Fruit fly (Drosophila melanogaster): ENCODE results near the gene Pde1c.

The Pde1c gene

dm6 chr2L:11969424-11969823 is 41.1 kb upstream of the Pde1c start:
- no peak for TF ChIP-seq CG14655 (GFP tag; optimal IDR thresholded peaks at IDR 0.05)
- TF ChIP-seq EcR (GFP tag; optimal IDR thresholded peaks at IDR 0.05): no peak
- no peak for TF ChIP-seq CG8159 (tag; optimal IDR thresholded peaks at IDR 0.05)
- no peak for TF ChIP-seq CG10348 (GFP tag; IDR thresholded peaks at IDR 0.05)

- TF ChIP-seq CG4496 (GFP tag; IDR thresholded peaks at IDR 0.05) (no peak), CG9948 (tag; optimal IDR thresholded peaks at IDR 0.05) (peak; percentile 58), CG32121 (GFP tag; IDR thresholded peaks at IDR 0.05) (0 out of 2 replicates have a peak, but pooled peaks have one; percentile 10), CG15710 (tag; optimal IDR thresholded peaks at IDR 0.05) (peak; percentile 46), CG14655 (GFP tag; optimal IDR thresholded peaks at IDR 0.05) (peak; percentile 81), rn (GFP tag; IDR thresholded peaks at IDR 0.05) (no peak), CG34367 (tag; optimal IDR thresholded peaks at IDR 0.05) (peak; percentile 34), CG12605 (GFP tag; IDR thresholded peaks at IDR 0.05) (no peak), CG10348 (GFP tag; IDR thresholded peaks at IDR 0.05) (no peak), EcR (GFP tag; optimal IDR thresholded peaks at IDR 0.05) (peak; percentile 11), Snoo (tag; optimal IDR thresholded peaks at IDR 0.05) (peak; percentile 14), CG13204 (GFP tag; optimal IDR thresholded peaks at IDR 0.05) (peak; percentile 25), Pif1B (GFP tag; optimal IDR thresholded peaks at IDR 0.05) (peak; percentile 39), D1 (tag; optimal IDR thresholded peaks at IDR 0.05) (no peak), Pif1A (GFP tag; optimal IDR thresholded peaks at IDR 0.05) (peak; percentile 34), CG17806 (tag; optimal IDR thresholded peaks at IDR 0.05) (peak; percentile 47), CG8301 (tag; optimal IDR thresholded peaks at IDR 0.05) (peak; percentile 64), Ets98B (GFP tag; IDR thresholded peaks at IDR 0.05) (no peak), gl (tag; optimal IDR thresholded peaks at IDR 0.05) (no peak), fd96Ca (GFP tag; IDR thresholded peaks at IDR 0.05) (0 out of 3 replicates have a peak, but pooled peaks have one; percentile 33), CG8159 (tag; optimal IDR thresholded peaks at IDR 0.05) (peak; percentile 67)
Observed at dm6 chr2L:11968581-11969272, 40.4 kb upstream of the Pde1c start.

dm6 chr2L:11965610-11966594 is 37.5 kb upstream of the Pde1c start:
- TF ChIP-seq fd96Ca (GFP tag; IDR thresholded peaks at IDR 0.05) (0 out of 3 replicates have a peak, but pooled peaks have one; percentile 28), CG13204 (GFP tag; optimal IDR thresholded peaks at IDR 0.05) (no peak), gl (tag; optimal IDR thresholded peaks at IDR 0.05) (peak; percentile 43), CG4496 (GFP tag; IDR thresholded peaks at IDR 0.05) (no peak), CG15710 (tag; optimal IDR thresholded peaks at IDR 0.05) (peak; percentile 59), D1 (tag; optimal IDR thresholded peaks at IDR 0.05) (no peak), CG8159 (tag; optimal IDR thresholded peaks at IDR 0.05) (peak; percentile 67), CG34367 (tag; optimal IDR thresholded peaks at IDR 0.05) (peak; percentile 8), CG12605 (GFP tag; IDR thresholded peaks at IDR 0.05) (no peak), rn (GFP tag; IDR thresholded peaks at IDR 0.05) (no peak), CG14655 (GFP tag; optimal IDR thresholded peaks at IDR 0.05) (peak; percentile 53), CG9948 (tag; optimal IDR thresholded peaks at IDR 0.05) (peak; percentile 43), CG32121 (GFP tag; IDR thresholded peaks at IDR 0.05) (no peak), CG17806 (tag; optimal IDR thresholded peaks at IDR 0.05) (peak; percentile 18), CG8301 (tag; optimal IDR thresholded peaks at IDR 0.05) (peak; percentile 22), Pif1A (GFP tag; optimal IDR thresholded peaks at IDR 0.05) (no peak), Pif1B (GFP tag; optimal IDR thresholded peaks at IDR 0.05) (no peak), EcR (GFP tag; optimal IDR thresholded peaks at IDR 0.05) (peak; percentile 49), Ets98B (GFP tag; IDR thresholded peaks at IDR 0.05) (no peak), Snoo (tag; optimal IDR thresholded peaks at IDR 0.05) (peak; percentile 25), CG10348 (GFP tag; IDR thresholded peaks at IDR 0.05) (no peak)

dm6 chr2L:11963422-11964322 is 35.3 kb upstream of the Pde1c start:
- TF ChIP-seq CG15710 (tag; optimal IDR thresholded peaks at IDR 0.05) (no peak), Ets98B (GFP tag; IDR thresholded peaks at IDR 0.05) (no peak), Pif1A (GFP tag; optimal IDR thresholded peaks at IDR 0.05) (peak; percentile 21), CG12605 (GFP tag; IDR thresholded peaks at IDR 0.05) (no peak)

- TF ChIP-seq gl (tag; optimal IDR thresholded peaks at IDR 0.05) (no peak), D1 (tag; optimal IDR thresholded peaks at IDR 0.05) (no peak), CG32121 (GFP tag; IDR thresholded peaks at IDR 0.05) (no peak), rn (GFP tag; IDR thresholded peaks at IDR 0.05) (no peak), CG17806 (tag; optimal IDR thresholded peaks at IDR 0.05) (no peak), CG12605 (GFP tag; IDR thresholded peaks at IDR 0.05) (no peak), CG8301 (tag; optimal IDR thresholded peaks at IDR 0.05) (no peak), CG15710 (tag; optimal IDR thresholded peaks at IDR 0.05) (no peak)
Observed at dm6 chr2L:11960909-11961308, 32.5 kb upstream of the Pde1c start.

All from whole organism, pupa.